In the genomic region with DNA sequence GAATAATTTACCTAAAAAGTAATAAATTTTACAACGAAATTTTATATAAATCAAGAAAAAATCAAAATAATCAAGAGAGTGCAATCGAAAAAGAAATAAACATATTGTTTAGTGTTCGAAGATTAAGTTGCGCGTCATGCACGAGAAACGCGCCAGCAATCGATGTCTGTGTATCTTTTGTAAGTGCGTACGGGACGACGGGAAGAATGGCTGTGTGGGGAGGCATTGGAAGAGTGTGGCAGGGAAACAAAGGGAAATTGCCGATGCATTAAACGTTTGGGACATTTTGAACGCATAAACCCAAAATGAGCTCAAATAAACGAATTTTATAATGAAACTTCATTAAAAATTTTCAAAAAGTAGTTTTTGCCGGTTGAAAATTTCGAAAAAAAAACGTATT, we compare ENCODE assay signal across 4 worm cellular contexts.
A peak's percentile ranks its signal among the peaks of the same experiment; 100 is the strongest.
TF ChIP-seq lines count a peak whose summit lies in the region.

TSS of gene immt-1 (minus strand) at position 11 of the 400 bp plus-strand sequence.

TF ChIP-seq in whole organism, L2 larva, 48 proteins besides CTCF, POLR2A, EP300 and RAD21 (continued from another document):
- TF ChIP-seq sma-3 (GFP tag; optimal IDR thresholded peaks at IDR 0.05; lab: Kevin White, UChicago) (peak; percentile 56), ceh-16 (tag; optimal IDR thresholded peaks at IDR 0.05; lab: Kevin White, UChicago) (peak; percentile 32), lsy-2 (tag; optimal IDR thresholded peaks at IDR 0.05; lab: Kevin White, UChicago) (peak; percentile 64 to 91), zag-1 (tag; optimal IDR thresholded peaks at IDR 0.05; lab: Kevin White, UChicago) (peak; percentile 73), ztf-11 (tag; optimal IDR thresholded peaks at IDR 0.05; lab: Kevin White, UChicago) (no peak), aly-2 (tag; optimal IDR thresholded peaks at IDR 0.05; lab: Kevin White, UChicago) (no peak), crh-2 (tag; optimal IDR thresholded peaks at IDR 0.05; lab: Kevin White, UChicago) (peak; percentile 85), lin-11 (tag; optimal IDR thresholded peaks at IDR 0.05; lab: Kevin White, UChicago) (peak; percentile 60), F13H6.1 (tag; optimal IDR thresholded peaks at IDR 0.05; lab: Kevin White, UChicago) (peak; percentile 73), sma-9 (GFP tag; optimal IDR thresholded peaks at IDR 0.05; lab: Kevin White, UChicago) (peak; percentile 63), sma-9 (tag; optimal IDR thresholded peaks at IDR 0.05; lab: Kevin White, UChicago) (no peak)
TF ChIP-seq in whole organism, L2 larva: peak in this region for 22.

TF ChIP-seq in whole organism, L4 larva, 104 proteins besides CTCF, POLR2A, EP300 and RAD21 (continued from another document and continues in another):
- TF ChIP-seq ceh-62 (tag; optimal IDR thresholded peaks at IDR 0.05; lab: Kevin White, UChicago) (no peak), tag-97 (GFP tag; IDR thresholded peaks at IDR 0.05; lab: Robert Waterston, UW) (no peak), ZK337.2 (GFP tag; IDR thresholded peaks at IDR 0.05; lab: Robert Waterston, UW) (no peak), ceh-28 (tag; optimal IDR thresholded peaks at IDR 0.05; lab: Kevin White, UChicago) (no peak), mxl-2 (GFP tag; conservative IDR thresholded peaks at IDR 0.05; lab: Robert Waterston, UW) (no peak), lim-7 (GFP tag; IDR thresholded peaks at IDR 0.05; lab: Robert Waterston, UW) (no peak), Y48G9A.11 (GFP tag; IDR thresholded peaks at IDR 0.05; lab: Robert Waterston, UW) (no peak), lin-13 (GFP tag; optimal IDR thresholded peaks at IDR 0.05; lab: Kevin White, UChicago) (peak; percentile 82), F49E8.2 (tag; optimal IDR thresholded peaks at IDR 0.05; lab: Kevin White, UChicago; ENCODE audit: borderline replicate concordance) (no peak), sdz-12 (GFP tag; optimal IDR thresholded peaks at IDR 0.05; lab: Kevin White, UChicago) (no peak), cey-2 (tag; optimal IDR thresholded peaks at IDR 0.05; lab: Kevin White, UChicago; ENCODE audit: borderline replicate concordance, insufficient read depth) (no peak), fos-1 (tag; optimal IDR thresholded peaks at IDR 0.05; lab: Kevin White, UChicago) (no peak), snpc-1.2 (GFP tag; IDR thresholded peaks at IDR 0.05; lab: Robert Waterston, UW) (no peak), spr-1 (tag; optimal IDR thresholded peaks at IDR 0.05; lab: Kevin White, UChicago) (peak; percentile 31), Y5F2A.4 (GFP tag; optimal IDR thresholded peaks at IDR 0.05; lab: Kevin White, UChicago) (no peak), hif-1 (tag; optimal IDR thresholded peaks at IDR 0.05; lab: Kevin White, UChicago) (peak in 1 of 2 experiments; percentile 67), mep-1 (tag; optimal IDR thresholded peaks at IDR 0.05; lab: Kevin White, UChicago) (peak; percentile 92), Y75B8A.6 (GFP tag; IDR thresholded peaks at IDR 0.05; lab: Robert Waterston, UW) (no peak), daf-16 (GFP tag; optimal IDR thresholded peaks at IDR 0.05; lab: Kevin White, UChicago) (peak in 1 of 2 experiments; percentile 64), daf-16 (tag; optimal IDR thresholded peaks at IDR 0.05; lab: Kevin White, UChicago) (peak; percentile 90), F10B5.3 (tag; optimal IDR thresholded peaks at IDR 0.05; lab: Kevin White, UChicago) (no peak), Y105C5A.15 (GFP tag; IDR thresholded peaks at IDR 0.05; lab: Robert Waterston, UW) (no peak), dmd-6 (GFP tag; IDR thresholded peaks at IDR 0.05; lab: Robert Waterston, UW) (peak; percentile 68; the same call in 1 of the 2 replicates), gei-8 (GFP tag; optimal IDR thresholded peaks at IDR 0.05; lab: Kevin White, UChicago) (no peak), unc-39 (tag; optimal IDR thresholded peaks at IDR 0.05; lab: Kevin White, UChicago) (no peak), egl-27 (tag; optimal IDR thresholded peaks at IDR 0.05; lab: Kevin White, UChicago) (no peak), nhr-237 (tag; optimal IDR thresholded peaks at IDR 0.05; lab: Kevin White, UChicago) (no peak), mdl-1 (tag; optimal IDR thresholded peaks at IDR 0.05; lab: Kevin White, UChicago) (peak in 1 of 2 experiments; percentile 44), set-16 (GFP tag; IDR thresholded peaks at IDR 0.05; lab: Robert Waterston, UW) (no peak), pha-4 (GFP tag; IDR thresholded peaks at IDR 0.05; lab: Robert Waterston, UW) (no peak), pha-4 (tag; optimal IDR thresholded peaks at IDR 0.05; lab: Kevin White, UChicago) (peak; percentile 77), snpc-4 (tag; optimal IDR thresholded peaks at IDR 0.05; lab: Kevin White, UChicago) (no peak), ceh-32 (tag; optimal IDR thresholded peaks at IDR 0.05; lab: Kevin White, UChicago; ENCODE audit: poor library complexity) (no peak), dpl-1 (GFP tag; optimal IDR thresholded peaks at IDR 0.05; lab: Kevin White, UChicago) (peak; percentile 68), nhr-111 (GFP tag; optimal IDR thresholded peaks at IDR 0.05; lab: Kevin White, UChicago) (no peak), vab-7 (GFP tag; IDR thresholded peaks at IDR 0.05; lab: Robert Waterston, UW) (no peak), daf-8 (GFP tag; IDR thresholded peaks at IDR 0.05; lab: Robert Waterston, UW) (no peak), ces-1 (GFP tag; optimal IDR thresholded peaks at IDR 0.05; lab: Kevin White, UChicago) (no peak), nhr-102 (tag; optimal IDR thresholded peaks at IDR 0.05; lab: Kevin White, UChicago) (peak; percentile 18)

TF ChIP-seq in whole organism, late embryonic, 69 proteins besides CTCF, POLR2A, EP300 and RAD21 (continued from another document):
- TF ChIP-seq ceh-34 (tag; optimal IDR thresholded peaks at IDR 0.05; lab: Kevin White, UChicago) (peak; percentile 8), pros-1 (tag; optimal IDR thresholded peaks at IDR 0.05; lab: Kevin White, UChicago) (peak; percentile 28), unc-42 (tag; optimal IDR thresholded peaks at IDR 0.05; lab: Kevin White, UChicago) (peak; percentile 62), rnt-1 (tag; optimal IDR thresholded peaks at IDR 0.05; lab: Kevin White, UChicago) (peak; percentile 12), ztf-16 (tag; optimal IDR thresholded peaks at IDR 0.05; lab: Kevin White, UChicago) (peak; percentile 46), ceh-9 (tag; optimal IDR thresholded peaks at IDR 0.05; lab: Kevin White, UChicago) (no peak), nfya-1 (tag; optimal IDR thresholded peaks at IDR 0.05; lab: Kevin White, UChicago) (peak; percentile 61), ceh-14 (tag; optimal IDR thresholded peaks at IDR 0.05; lab: Kevin White, UChicago) (peak; percentile 21), elt-2 (tag; optimal IDR thresholded peaks at IDR 0.05; lab: Kevin White, UChicago) (peak; percentile 31), tbx-2 (tag; optimal IDR thresholded peaks at IDR 0.05; lab: Kevin White, UChicago) (peak; percentile 72), npax-4 (tag; optimal IDR thresholded peaks at IDR 0.05; lab: Kevin White, UChicago) (no peak), unc-86 (tag; optimal IDR thresholded peaks at IDR 0.05; lab: Kevin White, UChicago) (peak; percentile 30), hlh-30 (tag; optimal IDR thresholded peaks at IDR 0.05; lab: Kevin White, UChicago; ENCODE audit: insufficient read depth) (peak; percentile 11), pag-3 (tag; optimal IDR thresholded peaks at IDR 0.05; lab: Kevin White, UChicago; ENCODE audit: borderline replicate concordance) (no peak)

TF ChIP-seq in whole organism, mixed stage, embryonic, 35 proteins besides CTCF, POLR2A, EP300 and RAD21 (continued from another document):
- no peak for TF ChIP-seq sem-2 (GFP tag; optimal IDR thresholded peaks at IDR 0.05; lab: Kevin White, UChicago)
- no peak for TF ChIP-seq ceh-43 (GFP tag; optimal IDR thresholded peaks at IDR 0.05; lab: Kevin White, UChicago)
- peak; percentile 74 for TF ChIP-seq mep-1 (tag; optimal IDR thresholded peaks at IDR 0.05; lab: Kevin White, UChicago)
- TF ChIP-seq unc-62 (GFP tag; optimal IDR thresholded peaks at IDR 0.05; lab: Kevin White, UChicago): no peak
- peak; percentile 7 for TF ChIP-seq ceh-39 (tag; optimal IDR thresholded peaks at IDR 0.05; lab: Kevin White, UChicago)
- TF ChIP-seq zip-8 (tag; optimal IDR thresholded peaks at IDR 0.05; lab: Kevin White, UChicago): no peak
- TF ChIP-seq mls-2 (tag; optimal IDR thresholded peaks at IDR 0.05; lab: Kevin White, UChicago): peak; percentile 60
TF ChIP-seq in whole organism, mixed stage, embryonic: peak in this region for 11.
